Worm (Caenorhabditis elegans): ENCODE data around the gene F35G2.5.
"Not testable (repeated sequence)": the region's sequence is repeated elsewhere in the genome, so short reads cannot be mapped to it uniquely, and the experiment has no call there.

Gene F35G2.5

DNA sequence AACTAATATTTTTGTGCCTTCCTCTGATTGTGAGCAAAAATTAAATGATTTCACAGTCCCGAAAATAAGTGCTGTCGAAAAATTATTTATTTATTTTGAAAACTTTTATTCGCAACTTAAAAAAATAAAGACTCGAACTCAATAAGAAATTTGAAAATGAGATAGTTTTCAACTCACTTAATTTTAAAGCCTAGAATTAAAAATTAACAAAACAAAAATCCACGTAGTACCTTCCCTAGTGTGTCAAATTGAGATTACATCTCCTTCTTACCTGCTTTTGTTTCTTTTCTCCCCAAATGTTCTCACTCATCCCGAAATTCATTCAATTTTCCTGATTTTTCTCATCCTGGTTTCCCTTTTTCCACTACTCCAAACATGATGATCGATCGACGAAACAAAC lies at the start of gene F35G2.5:
Gene F35G2.5 (plus strand): TSS at position 301 of the 400 bp plus-strand sequence.
- TF ChIP-seq ceh-83 (GFP tag; optimal IDR thresholded peaks at IDR 0.05): no peak
- TF ChIP-seq snpc-4 (tag; optimal IDR thresholded peaks at IDR 0.05): no peak
- no peak for TF ChIP-seq nhr-12 (tag; optimal IDR thresholded peaks at IDR 0.05)
- TF ChIP-seq elt-3 (tag; optimal IDR thresholded peaks at IDR 0.05): no peak
- TF ChIP-seq pha-4 (tag; optimal IDR thresholded peaks at IDR 0.05): no peak
- TF ChIP-seq nhr-76 (tag; optimal IDR thresholded peaks at IDR 0.05): no peak
- no peak for TF ChIP-seq zip-8 (tag; optimal IDR thresholded peaks at IDR 0.05)
- no peak for TF ChIP-seq mab-5 (tag; optimal IDR thresholded peaks at IDR 0.05)
- TF ChIP-seq sem-2 (GFP tag; optimal IDR thresholded peaks at IDR 0.05): no peak
- TF ChIP-seq mep-1 (tag; optimal IDR thresholded peaks at IDR 0.05): no peak
- no peak for TF ChIP-seq ceh-43 (GFP tag; optimal IDR thresholded peaks at IDR 0.05)
- no peak for TF ChIP-seq nhr-237 (tag; optimal IDR thresholded peaks at IDR 0.05)
- no peak for TF ChIP-seq unc-39 (tag; optimal IDR thresholded peaks at IDR 0.05)

DNA sequence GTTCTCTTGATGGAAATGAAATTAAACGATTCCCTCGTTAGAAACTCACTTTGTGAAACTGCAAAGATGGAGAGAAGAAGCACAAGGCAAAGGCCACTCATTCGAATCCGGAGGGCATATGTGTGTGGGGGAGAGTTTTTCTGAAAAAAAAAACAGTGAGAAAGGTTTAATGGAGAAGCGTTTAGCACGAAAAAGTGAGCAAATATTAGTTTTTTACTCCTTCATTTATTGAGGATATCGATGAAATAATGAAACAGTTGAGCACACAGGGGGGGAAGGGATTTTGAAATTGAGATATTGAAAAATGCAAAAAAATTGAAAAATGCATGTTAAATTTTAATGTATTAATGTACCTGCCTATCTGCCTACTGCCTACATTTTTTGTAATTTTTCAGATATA lies 41.2 kb upstream of the F35G2.5 start, which contains the start of gene nlr-1:
Gene nlr-1 (minus strand): TSS at position 101 of the 400 bp plus-strand sequence.
- not testable (repeated sequence) for TF ChIP-seq sem-2 (GFP tag; optimal IDR thresholded peaks at IDR 0.05); lin-32 (GFP tag; optimal IDR thresholded peaks at IDR 0.05); ztf-11 (tag; optimal IDR thresholded peaks at IDR 0.05)

DNA sequence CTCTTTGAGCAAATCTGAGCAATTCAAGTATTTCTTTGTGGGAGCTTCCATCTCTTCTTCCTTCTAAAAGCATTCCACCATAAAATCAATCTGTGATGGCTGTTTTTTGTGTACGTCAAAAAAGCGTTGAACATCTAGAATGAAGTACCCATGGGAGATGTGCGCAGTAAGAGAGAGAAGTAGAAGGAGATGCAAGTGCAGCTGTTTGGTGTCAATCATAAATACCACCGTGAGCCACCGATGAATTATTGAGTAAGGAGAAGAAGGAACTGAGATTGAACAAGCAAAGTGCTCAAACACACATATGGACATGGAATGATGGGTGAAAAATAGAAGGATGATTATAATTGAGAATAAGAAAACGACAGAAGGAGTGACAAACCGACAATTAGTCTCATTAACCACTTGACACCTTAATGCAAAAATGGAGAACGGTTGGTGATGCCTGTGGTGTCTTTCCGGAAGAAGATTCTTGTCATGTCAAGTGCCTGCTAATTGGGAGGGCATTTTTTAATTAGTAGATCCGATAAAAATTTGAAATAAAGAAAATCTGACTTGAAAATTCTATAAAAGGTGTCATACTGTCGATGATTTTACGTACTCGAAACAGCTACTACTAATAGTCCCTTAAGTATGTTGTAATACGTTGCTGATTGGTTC lies 27.2 kb upstream of the F35G2.5 start:
- TF ChIP-seq ceh-39 (tag; optimal IDR thresholded peaks at IDR 0.05) (no peak), hlh-1 (tag; optimal IDR thresholded peaks at IDR 0.05) (peak; percentile 86), ces-1 (GFP tag; optimal IDR thresholded peaks at IDR 0.05) (peak; percentile 40), blmp-1 (tag; optimal IDR thresholded peaks at IDR 0.05) (no peak), ham-2 (GFP tag; optimal IDR thresholded peaks at IDR 0.05) (no peak), bed-3 (GFP tag; optimal IDR thresholded peaks at IDR 0.05) (no peak), nhr-2 (tag; optimal IDR thresholded peaks at IDR 0.05) (peak; percentile 61), unc-62 (GFP tag; optimal IDR thresholded peaks at IDR 0.05) (peak; percentile 82)

DNA sequence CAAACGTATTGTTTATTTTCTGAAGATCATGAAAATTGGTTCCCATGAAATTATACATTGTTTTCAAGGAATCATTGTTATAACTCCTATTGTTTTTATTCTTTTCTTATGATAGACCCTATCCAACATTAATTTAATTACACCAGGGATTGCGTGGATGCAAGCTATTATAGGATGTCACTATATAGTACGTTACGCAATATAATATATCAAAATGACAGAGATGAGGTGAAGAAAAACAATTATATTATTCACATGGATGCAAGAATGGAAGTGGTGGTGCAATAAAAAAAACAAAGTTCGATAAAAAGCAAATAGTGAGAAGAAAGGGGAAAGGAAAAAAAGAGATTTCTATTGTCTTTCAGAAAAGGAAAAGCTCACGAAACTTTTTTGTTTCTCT lies 26.1 kb upstream of the F35G2.5 start:
- no peak for TF ChIP-seq ceh-39 (tag; optimal IDR thresholded peaks at IDR 0.05)
- TF ChIP-seq nhr-2 (tag; optimal IDR thresholded peaks at IDR 0.05): peak; percentile 69
- no peak for TF ChIP-seq pha-4 (tag; optimal IDR thresholded peaks at IDR 0.05)
- no peak for TF ChIP-seq tbx-8 (GFP tag; optimal IDR thresholded peaks at IDR 0.05)
- TF ChIP-seq zip-8 (tag; optimal IDR thresholded peaks at IDR 0.05): peak; percentile 93
- TF ChIP-seq ztf-11 (tag; optimal IDR thresholded peaks at IDR 0.05): no peak
- peak; percentile 18 for TF ChIP-seq ceh-43 (GFP tag; optimal IDR thresholded peaks at IDR 0.05)

- TF ChIP-seq ceh-43 (GFP tag; optimal IDR thresholded peaks at IDR 0.05) (no peak), cnd-1 (tag; optimal IDR thresholded peaks at IDR 0.05) (no peak), nhr-12 (tag; optimal IDR thresholded peaks at IDR 0.05) (no peak), pha-4 (tag; optimal IDR thresholded peaks at IDR 0.05) (no peak), lin-13 (tag; optimal IDR thresholded peaks at IDR 0.05) (no peak), unc-120 (tag; optimal IDR thresholded peaks at IDR 0.05; ENCODE audit: poor library complexity, severe bottlenecking) (no peak), ces-1 (GFP tag; optimal IDR thresholded peaks at IDR 0.05) (no peak), sptf-1 (tag; optimal IDR thresholded peaks at IDR 0.05) (no peak), elt-3 (tag; optimal IDR thresholded peaks at IDR 0.05) (no peak), zip-8 (tag; optimal IDR thresholded peaks at IDR 0.05) (no peak), ceh-83 (GFP tag; optimal IDR thresholded peaks at IDR 0.05) (no peak), bed-3 (GFP tag; optimal IDR thresholded peaks at IDR 0.05) (no peak)
Measured at ce11 chrIV:12194668-12195067, 24.7 kb upstream of the F35G2.5 start.

- no peak for TF ChIP-seq ces-1 (GFP tag; optimal IDR thresholded peaks at IDR 0.05)
- TF ChIP-seq lin-32 (GFP tag; optimal IDR thresholded peaks at IDR 0.05): no peak
- TF ChIP-seq sem-2 (GFP tag; optimal IDR thresholded peaks at IDR 0.05): no peak
- TF ChIP-seq mab-5 (tag; optimal IDR thresholded peaks at IDR 0.05): no peak
- no peak for TF ChIP-seq M03D4.4 (tag; optimal IDR thresholded peaks at IDR 0.05)
- TF ChIP-seq snpc-4 (tag; optimal IDR thresholded peaks at IDR 0.05): no peak
- TF ChIP-seq pha-4 (tag; optimal IDR thresholded peaks at IDR 0.05): no peak
- no peak for TF ChIP-seq unc-120 (tag; optimal IDR thresholded peaks at IDR 0.05; ENCODE audit: poor library complexity, severe bottlenecking)
- TF ChIP-seq bed-3 (GFP tag; optimal IDR thresholded peaks at IDR 0.05): no peak
- TF ChIP-seq mep-1 (tag; optimal IDR thresholded peaks at IDR 0.05): no peak
- TF ChIP-seq ceh-43 (GFP tag; optimal IDR thresholded peaks at IDR 0.05): no peak
- no peak for TF ChIP-seq flh-1 (GFP tag; optimal IDR thresholded peaks at IDR 0.05)
- no peak for TF ChIP-seq elt-3 (tag; optimal IDR thresholded peaks at IDR 0.05)
- no peak for TF ChIP-seq unc-62 (GFP tag; optimal IDR thresholded peaks at IDR 0.05)
- no peak for TF ChIP-seq tbx-8 (GFP tag; optimal IDR thresholded peaks at IDR 0.05)
- TF ChIP-seq drap-1 (GFP tag; optimal IDR thresholded peaks at IDR 0.05): no peak
- no peak for TF ChIP-seq nhr-12 (tag; optimal IDR thresholded peaks at IDR 0.05)
- no peak for TF ChIP-seq hlh-1 (tag; optimal IDR thresholded peaks at IDR 0.05)
- no peak for TF ChIP-seq cnd-1 (tag; optimal IDR thresholded peaks at IDR 0.05)
Measured at ce11 chrIV:12196608-12197007, 22.8 kb upstream of the F35G2.5 start.

Measured in whole organism, mixed stage, embryonic.